Fruit fly (Drosophila melanogaster) whole organism, embryonic: ENCODE results near the gene SmD2.

Source experiments
- Atf-2 ChIP-seq: fragments of 200-800 bp; sonication (Bioruptor generic); optimal IDR thresholded peaks from 2 replicates; lab custom pipeline; 2016; ENCODE audit warnings: missing biosample characterization, missing genetic modification characterization
- CG10543 ChIP-seq: fragments of 200-800 bp; sonication (Bioruptor generic); optimal IDR thresholded peaks from 3 replicates; lab custom pipeline; 2017; ENCODE audit warnings: missing biosample characterization, mild to moderate bottlenecking, missing genetic modification characterization, moderate library complexity
- CG10565 ChIP-seq: fragments of 200-800 bp; sonication (Bioruptor generic); optimal IDR thresholded peaks from 3 replicates; lab custom pipeline; 2016; ENCODE audit warnings: missing biosample characterization, mild to moderate bottlenecking, missing genetic modification characterization
- CG10959 ChIP-seq: fragments of 200-800 bp; sonication (Bioruptor generic); IDR thresholded peaks from 2 replicates; pipeline ENCODE4 v1.3.6; 2022; ENCODE audit warnings: missing biosample characterization, missing genetic modification characterization
- CG11085 ChIP-seq: fragments of 200-800 bp; sonication (Bioruptor generic); IDR thresholded peaks from 2 replicates; pipeline ENCODE4 v1.3.6; 2022; ENCODE audit warnings: missing biosample characterization, missing genetic modification characterization
- CG12219 ChIP-seq: fragments of 200-800 bp; sonication (Bioruptor generic); optimal IDR thresholded peaks from 3 replicates; lab custom pipeline; 2018; ENCODE audit warnings: missing biosample characterization, mild to moderate bottlenecking, missing genetic modification characterization
- CG14965 ChIP-seq: fragments of 200-800 bp; sonication (Bioruptor generic); optimal IDR thresholded peaks from 2 replicates; lab custom pipeline; 2016; ENCODE audit warnings: missing biosample characterization, missing genetic modification characterization, borderline replicate concordance
- CG17359 ChIP-seq: fragments of 200-800 bp; sonication (Bioruptor generic); optimal IDR thresholded peaks from 3 replicates; lab custom pipeline; 2018; ENCODE audit warnings: missing biosample characterization, mild to moderate bottlenecking, missing genetic modification characterization, moderate library complexity
- CG2199 ChIP-seq: fragments of 200-800 bp; sonication (Bioruptor generic); IDR thresholded peaks from 3 replicates; pipeline ENCODE4 v1.3.6; 2022; ENCODE audit warnings: missing biosample characterization, missing genetic modification characterization
- CG2712 ChIP-seq: fragments of 200-800 bp; optimal IDR thresholded peaks from 3 replicates; lab custom pipeline; 2019; ENCODE audit warnings: missing biosample characterization, mild to moderate bottlenecking, missing genetic modification characterization, moderate library complexity
- CG3163 ChIP-seq: fragments of 200-800 bp; sonication (Bioruptor generic); optimal IDR thresholded peaks from 3 replicates; lab custom pipeline; 2016; ENCODE audit warnings: missing biosample characterization, missing genetic modification characterization
- CG34422 ChIP-seq: fragments of 200-800 bp; sonication (Bioruptor generic); IDR thresholded peaks from 3 replicates; pipeline ENCODE4 v1.3.6; 2022; ENCODE audit warnings: missing biosample characterization, missing genetic modification characterization
- CG6791 ChIP-seq: fragments of 200-800 bp; sonication (Bioruptor generic); IDR thresholded peaks from 3 replicates; pipeline ENCODE4 v1.3.6; 2022; ENCODE audit warnings: missing biosample characterization, missing genetic modification characterization; ENCODE audit not compliant: partially characterized antibody
- CG7987 ChIP-seq: fragments of 200-800 bp; sonication (Bioruptor generic); optimal IDR thresholded peaks from 2 replicates; lab custom pipeline; 2018; ENCODE audit warnings: missing biosample characterization, mild to moderate bottlenecking, missing genetic modification characterization, moderate library complexity
- CG8478 ChIP-seq: fragments of >200 bp; optimal IDR thresholded peaks from 2 replicates; lab custom pipeline; 2018
- CG9437 ChIP-seq: fragments of 200-800 bp; sonication (Bioruptor generic); optimal IDR thresholded peaks from 2 replicates; lab custom pipeline; 2018; ENCODE audit warnings: missing biosample characterization, mild to moderate bottlenecking, missing genetic modification characterization
- CHES-1-like ChIP-seq: fragments of 200-800 bp; sonication (Bioruptor generic); optimal IDR thresholded peaks from 2 replicates; lab custom pipeline; 2016; ENCODE audit warnings: missing biosample characterization, missing genetic modification characterization
- CkIIα-i1 ChIP-seq: fragments of 200-800 bp; sonication (Bioruptor generic); IDR thresholded peaks from 2 replicates; pipeline ENCODE4 v1.3.6; 2022; ENCODE audit warnings: missing biosample characterization, missing genetic modification characterization
- Dref ChIP-seq: fragments of 200-800 bp; sonication (Bioruptor generic); IDR thresholded peaks from 2 replicates; pipeline ENCODE4 v1.3.6; 2022; ENCODE audit warnings: missing biosample characterization, missing genetic modification characterization
- Gsc ChIP-seq: fragments of 200-800 bp; sonication (Bioruptor generic); IDR thresholded peaks from 2 replicates; pipeline ENCODE4 v1.3.6; 2022; ENCODE audit warnings: missing biosample characterization, missing genetic modification characterization
- Hr3 ChIP-seq: fragments of 200-800 bp; sonication (Bioruptor generic); optimal IDR thresholded peaks from 3 replicates; lab custom pipeline; 2016; ENCODE audit warnings: missing biosample characterization, missing genetic modification characterization
- Hr39 ChIP-seq: fragments of >200 bp; optimal IDR thresholded peaks from 2 replicates; lab custom pipeline; 2017
- Med ChIP-seq: fragments of 200-800 bp; sonication (Bioruptor generic); peaks from one replicate; lab custom pipeline; 2016; ENCODE audit warnings: missing biosample characterization, missing genetic modification characterization, mild to moderate bottlenecking, inconsistent platforms, moderate library complexity
- Mes4 ChIP-seq: fragments of 200-800 bp; sonication (Bioruptor generic); optimal IDR thresholded peaks from 2 replicates; lab custom pipeline; 2016; ENCODE audit warnings: missing biosample characterization, missing genetic modification characterization
- Nf-YA ChIP-seq: fragments of 200-800 bp; sonication (Bioruptor generic); IDR thresholded peaks from 2 replicates; pipeline ENCODE4 v1.3.6; 2022; ENCODE audit warnings: missing biosample characterization, missing genetic modification characterization
- Spps ChIP-seq: fragments of 200-800 bp; sonication (Bioruptor generic); optimal IDR thresholded peaks from 2 replicates; lab custom pipeline; 2018; ENCODE audit warnings: missing biosample characterization, mild to moderate bottlenecking, missing genetic modification characterization
- Ssrp ChIP-seq: fragments of 200-800 bp; sonication (Bioruptor generic); optimal IDR thresholded peaks from 2 replicates; lab custom pipeline; 2018; ENCODE audit warnings: missing biosample characterization, mild to moderate bottlenecking, missing genetic modification characterization, moderate library complexity
- Taf1 ChIP-seq: fragments of 200-800 bp; sonication (Bioruptor generic); IDR thresholded peaks from 2 replicates; pipeline ENCODE4 v1.3.6; 2022; ENCODE audit warnings: missing biosample characterization, missing genetic modification characterization
- Trl ChIP-seq, 3 experiments: fragments of >200 bp in 2 of 3; fragments of 200-800 bp in 1 of 3; sonication (Bioruptor generic) in 1 of 3; optimal IDR thresholded peaks; 2 replicates in 1 of 3; 3 replicates in 2 of 3; lab custom pipeline; 2016 to 2017; ENCODE audit warnings: missing biosample characterization in 1 of 3, missing genetic modification characterization in 1 of 3
- Usf ChIP-seq: fragments of 200-800 bp; sonication (Bioruptor generic); optimal IDR thresholded peaks from 2 replicates; lab custom pipeline; 2017; ENCODE audit warnings: missing genotype, missing biosample characterization, missing genetic modification characterization
- cas ChIP-seq: fragments of 200-800 bp; sonication (Bioruptor generic); IDR thresholded peaks from 2 replicates; pipeline ENCODE4 v1.3.6; 2022; ENCODE audit warnings: missing biosample characterization, missing genetic modification characterization
- chinmo ChIP-seq: fragments of 200-800 bp; sonication (Bioruptor generic); IDR thresholded peaks from 4 replicates; pipeline ENCODE4 v1.3.6; 2022; ENCODE audit warnings: missing biosample characterization, missing genetic modification characterization; ENCODE audit not compliant: partially characterized antibody
- chn ChIP-seq: fragments of 200-800 bp; sonication (Bioruptor generic); optimal IDR thresholded peaks from 2 replicates; lab custom pipeline; 2016; ENCODE audit warnings: missing biosample characterization, missing genetic modification characterization
- ci ChIP-seq: fragments of 200-800 bp; sonication (Bioruptor generic); IDR thresholded peaks from 3 replicates; pipeline ENCODE4 v1.3.6; 2022; ENCODE audit warnings: missing biosample characterization, missing genetic modification characterization
- croc ChIP-seq: fragments of 200-800 bp; sonication (Bioruptor generic); conservative IDR thresholded peaks from 3 replicates; pipeline ENCODE4 v1.3.6; 2022; ENCODE audit warnings: missing biosample characterization, missing genetic modification characterization
- cwo ChIP-seq: fragments of 200-800 bp; sonication (Bioruptor generic); optimal IDR thresholded peaks from 3 replicates; lab custom pipeline; 2017; ENCODE audit warnings: missing biosample characterization, missing genetic modification characterization, mild to moderate bottlenecking, moderate library complexity, missing genetic modification reagents
- dpn ChIP-seq, 2 experiments: fragments of 200-800 bp; sonication (Bioruptor generic); optimal IDR thresholded peaks; 3 replicates each; lab custom pipeline; 2016; ENCODE audit warnings: missing biosample characterization in 2 of 2, missing genetic modification characterization in 2 of 2
- emc ChIP-seq: fragments of 200-800 bp; sonication (Bioruptor generic); optimal IDR thresholded peaks from 2 replicates; lab custom pipeline; 2016; ENCODE audit warnings: missing biosample characterization, missing genetic modification characterization
- ftz-f1 ChIP-seq: fragments of 200-800 bp; sonication (Bioruptor generic); optimal IDR thresholded peaks from 2 replicates; lab custom pipeline; 2016; ENCODE audit warnings: missing biosample characterization, missing genetic modification characterization
- hkb ChIP-seq, 2 experiments: fragments of 200-800 bp in 1 of 2; fragments of >200 bp in 1 of 2; sonication (Bioruptor generic) in 1 of 2; IDR thresholded peaks in 1 of 2; optimal IDR thresholded peaks in 1 of 2; 2 replicates each; pipeline versions ENCODE4 v1.3.6 to Lab custom; 2017 to 2022; ENCODE audit warnings: missing biosample characterization in 1 of 2, missing genetic modification characterization in 1 of 2
- jumu ChIP-seq: fragments of 200-800 bp; sonication (Bioruptor generic); optimal IDR thresholded peaks from 3 replicates; lab custom pipeline; 2016; ENCODE audit warnings: missing biosample characterization, missing genetic modification characterization
- kah ChIP-seq: fragments of 200-800 bp; sonication (Bioruptor generic); optimal IDR thresholded peaks from 2 replicates; lab custom pipeline; 2018; ENCODE audit warnings: missing biosample characterization, mild to moderate bottlenecking, missing genetic modification characterization
- oc ChIP-seq: fragments of 200-800 bp; sonication (Bioruptor generic); optimal IDR thresholded peaks from 2 replicates; lab custom pipeline; 2018; ENCODE audit warnings: missing biosample characterization, mild to moderate bottlenecking, missing genetic modification characterization, moderate library complexity
- psq ChIP-seq: fragments of 200-800 bp; sonication (Bioruptor generic); optimal IDR thresholded peaks from 2 replicates; lab custom pipeline; 2017; ENCODE audit warnings: missing biosample characterization, missing genetic modification characterization
- sim ChIP-seq: fragments of 200-800 bp; sonication (Bioruptor generic); IDR thresholded peaks from 2 replicates; pipeline ENCODE4 v1.3.6; 2022; ENCODE audit warnings: missing biosample characterization, missing genetic modification characterization
- slp2 ChIP-seq: fragments of 200-800 bp; sonication (Bioruptor generic); optimal IDR thresholded peaks from 2 replicates; lab custom pipeline; 2016; ENCODE audit warnings: missing biosample characterization, missing genetic modification characterization
- stc ChIP-seq: fragments of 200-800 bp; sonication (Bioruptor generic); IDR thresholded peaks from 2 replicates; pipeline ENCODE4 v1.3.6; 2022; ENCODE audit warnings: missing biosample characterization, missing genetic modification characterization
- stwl ChIP-seq: fragments of 200-800 bp; sonication (Bioruptor generic); optimal IDR thresholded peaks from 3 replicates; lab custom pipeline; 2018; ENCODE audit warnings: missing biosample characterization, mild to moderate bottlenecking, missing genetic modification characterization, moderate library complexity
- tna ChIP-seq: fragments of 200-800 bp; sonication (Bioruptor generic); IDR thresholded peaks from 2 replicates; pipeline ENCODE4 v1.3.6; 2022; ENCODE audit warnings: missing biosample characterization, missing genetic modification characterization; ENCODE audit not compliant: partially characterized antibody
- trem ChIP-seq: fragments of 200-800 bp; optimal IDR thresholded peaks from 3 replicates; lab custom pipeline; 2019; ENCODE audit warnings: missing biosample characterization, mild to moderate bottlenecking, missing genetic modification characterization, moderate library complexity
- vfl ChIP-seq: fragments of 200-800 bp; sonication (Bioruptor generic); optimal IDR thresholded peaks from 2 replicates; lab custom pipeline; 2016; ENCODE audit warnings: missing biosample characterization, missing genetic modification characterization
- zfh2 ChIP-seq: fragments of 200-800 bp; sonication (Bioruptor generic); optimal IDR thresholded peaks from 2 replicates; lab custom pipeline; 2016; ENCODE audit warnings: missing biosample characterization, missing genetic modification characterization

Gene SmD2

dm6 chr3R:6315078-6315477 lies 30.6 kb downstream of the SmD2 start:
- TF ChIP-seq emc (GFP tag; lab: Kevin White, UChicago) (no peak), CG8478 (lab: Kevin White, UChicago) (no peak), croc (no peak), stc (GFP tag; lab: Robert Waterston, UW) (no peak), Nf-YA (GFP tag; lab: Robert Waterston, UW) (no peak), CG10959 (no peak), slp2 (GFP tag; lab: Kevin White, UChicago) (no peak), CG3163 (GFP tag; lab: Kevin White, UChicago) (no peak), ftz-f1 (GFP tag; lab: Kevin White, UChicago) (no peak), hkb (optimal IDR thresholded peaks at IDR 0.05; lab: Kevin White, UChicago) (no peak), hkb (GFP tag; IDR thresholded peaks at IDR 0.05; lab: Robert Waterston, UW) (no peak), CG2712 (tag; lab: Kevin White, UChicago) (no peak), Ssrp (no peak), Atf-2 (GFP tag; lab: Kevin White, UChicago) (no peak), CG17359 (tag; lab: Kevin White, UChicago) (no peak), chn (GFP tag; lab: Kevin White, UChicago) (no peak), CG10565 (no peak), oc (tag; lab: Kevin White, UChicago) (no peak), CkIIα-i1 (GFP tag; lab: Robert Waterston, UW) (no peak), sim (GFP tag; lab: Robert Waterston, UW) (no peak), CG10543 (GFP tag; lab: Kevin White, UChicago) (no peak), vfl (GFP tag; lab: Kevin White, UChicago) (no peak), CG6791 (GFP tag; lab: Robert Waterston, UW) (no peak), Med (no peak), zfh2 (GFP tag; lab: Kevin White, UChicago) (no peak), Spps (tag; lab: Kevin White, UChicago) (no peak), CHES-1-like (no peak), cwo (GFP tag; lab: Kevin White, UChicago) (peak; percentile 8), stwl (tag; lab: Kevin White, UChicago) (no peak), CG34422 (GFP tag; lab: Robert Waterston, UW) (no peak), ci (peak; percentile 52; the same call in 2 of the 3 replicates), kah (GFP tag; lab: Kevin White, UChicago) (no peak), CG11085 (no peak), Dref (GFP tag; lab: Robert Waterston, UW) (0 out of 2 replicates have a peak, but pooled peaks have one; percentile 24), Gsc (GFP tag; lab: Robert Waterston, UW) (no peak), chinmo (GFP tag; lab: Robert Waterston, UW) (0 out of 4 replicates have a peak, but pooled peaks have one; percentile 28), Usf (no peak), CG7987 (GFP tag; lab: Kevin White, UChicago) (no peak), psq (GFP tag; lab: Kevin White, UChicago) (no peak), CG12219 (GFP tag; lab: Kevin White, UChicago) (no peak), Hr3 (GFP tag; lab: Kevin White, UChicago) (no peak), Mes4 (GFP tag; lab: Kevin White, UChicago) (no peak), trem (tag; lab: Kevin White, UChicago) (no peak), dpn (GFP tag; optimal IDR thresholded peaks at IDR 0.05; lab: Kevin White, UChicago) (no peak), jumu (no peak), Trl (optimal IDR thresholded peaks at IDR 0.05; lab: Kevin White, UChicago) (peak; percentile 13 to 14), Trl (GFP tag; optimal IDR thresholded peaks at IDR 0.05; lab: Kevin White, UChicago) (no peak), Taf1 (GFP tag; lab: Robert Waterston, UW) (no peak), Hr39 (peak; percentile 98), CG14965 (GFP tag; lab: Kevin White, UChicago) (no peak), cas (GFP tag; lab: Robert Waterston, UW) (no peak), CG9437 (no peak), CG2199 (GFP tag; lab: Robert Waterston, UW) (no peak), tna (no peak)
